Fruit fly (Drosophila melanogaster) whole organism: ENCODE results near the gene Septin4.

Experiments used
- pan ChIP-seq: fragments of >200 bp; optimal IDR thresholded peaks from 2 replicates; lab custom pipeline; 2017
- psq ChIP-seq: fragments of >200 bp; optimal IDR thresholded peaks from 2 replicates; lab custom pipeline; 2017
- usp ChIP-seq: fragments of >200 bp; optimal IDR thresholded peaks from 2 replicates; lab custom pipeline; 2017; ENCODE audit warnings: missing biosample characterization, missing genetic modification characterization, mixed read lengths

DNA sequence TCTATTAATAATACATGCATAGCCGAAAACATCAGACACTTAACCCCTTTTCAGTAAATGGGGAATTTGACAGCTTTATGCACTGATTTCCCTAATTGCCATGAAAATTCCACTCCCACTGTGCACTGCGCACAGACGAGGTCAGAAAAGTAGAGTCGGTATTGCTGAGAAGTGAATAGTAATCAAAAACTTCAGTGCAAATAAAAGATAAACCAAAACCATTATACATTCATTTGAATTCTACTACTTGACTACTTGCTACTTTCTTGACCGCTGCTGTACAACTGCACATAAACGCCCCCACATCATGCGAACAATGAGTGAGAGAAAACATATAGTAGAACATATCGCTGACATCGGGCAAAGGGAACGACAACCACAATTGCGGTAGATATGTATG, 3.5 kb downstream of the Septin4 start:
- TF ChIP-seq psq (lab: Kevin White, UChicago) (no peak), pan (lab: Kevin White, UChicago) (no peak), usp (GFP tag; lab: Kevin White, UChicago) (no peak)
